Fruit fly (Drosophila melanogaster): ENCODE data around the gene srl.
A peak's percentile ranks its signal among the peaks of the same experiment; 100 is the strongest.

Gene srl

DNA sequence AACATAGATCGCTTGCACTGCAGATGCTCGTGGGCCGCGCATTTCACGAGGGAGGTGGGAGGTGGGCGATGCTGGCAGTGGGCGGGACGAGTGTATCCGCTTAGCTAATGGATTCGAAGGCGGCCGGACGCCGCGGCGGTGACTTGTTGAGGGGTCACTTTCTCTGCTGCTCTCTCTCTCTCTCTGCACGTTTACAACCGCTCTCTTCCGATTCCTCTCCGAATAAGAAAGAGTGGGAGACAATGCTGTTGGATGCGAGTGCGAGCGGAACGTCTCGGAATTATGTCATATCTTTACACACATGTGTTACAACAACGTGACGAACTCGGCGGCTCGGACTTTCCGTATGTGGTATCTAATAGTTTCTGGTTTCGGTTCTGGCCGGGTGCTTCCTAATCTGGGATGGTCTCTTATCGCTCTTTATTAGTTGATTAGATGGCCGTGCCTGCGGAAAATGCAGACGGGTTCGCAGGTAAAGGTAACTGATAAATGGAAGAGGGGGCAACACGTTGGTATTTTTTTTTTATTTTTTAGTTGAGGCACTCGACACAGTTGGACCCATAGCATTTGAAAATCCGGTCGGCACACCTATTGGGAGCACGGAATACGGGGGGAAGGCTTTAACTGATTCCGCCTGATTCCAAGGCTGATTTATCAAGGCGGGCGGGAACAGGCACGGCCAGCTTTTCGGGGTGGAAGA lies 23.4 kb upstream of the srl start:
- TF ChIP-seq noc (tag; optimal IDR thresholded peaks at IDR 0.05) = no peak

DNA sequence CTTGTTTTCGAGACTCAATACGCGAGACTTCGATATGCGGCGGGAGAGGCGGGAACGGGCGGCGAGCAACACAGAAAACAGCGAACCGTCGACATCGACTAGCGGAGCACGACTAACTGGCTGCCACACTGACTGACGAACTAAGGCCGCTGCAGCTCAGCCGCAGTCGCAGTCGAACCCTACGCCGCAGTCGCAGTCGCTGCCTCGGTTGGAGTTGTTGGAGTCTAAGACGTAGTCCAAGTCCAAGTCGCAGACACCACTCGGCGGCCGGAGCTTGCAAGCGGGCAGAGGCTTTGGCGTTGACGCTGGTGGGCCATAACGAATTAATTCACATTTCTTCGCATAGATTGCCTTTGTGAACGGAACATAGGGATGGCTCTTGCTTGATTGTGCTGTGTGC lies 21.6 kb upstream of the srl start:
- TF ChIP-seq noc (tag; optimal IDR thresholded peaks at IDR 0.05) = no peak

DNA sequence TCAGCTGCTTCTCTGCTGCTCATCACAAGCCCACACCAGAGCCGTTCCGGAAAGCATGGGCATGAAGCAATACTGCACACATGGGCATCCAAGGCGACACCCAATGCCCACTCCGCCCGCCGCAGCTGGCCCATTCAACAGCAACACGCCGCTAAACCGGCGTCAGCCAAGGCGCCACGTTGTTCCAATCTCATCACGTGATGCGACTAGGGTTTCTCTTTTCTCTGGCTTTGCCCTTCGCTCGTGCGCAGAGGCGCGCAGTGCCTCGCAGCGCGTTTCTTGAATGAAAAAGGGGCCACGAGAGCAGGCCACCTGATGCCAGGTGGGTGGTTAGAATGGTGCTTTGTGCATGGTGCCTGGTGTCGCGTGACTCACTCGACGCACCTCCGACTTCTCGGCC lies 20.1 kb upstream of the srl start:
- TF ChIP-seq noc (tag; optimal IDR thresholded peaks at IDR 0.05) = no peak

DNA sequence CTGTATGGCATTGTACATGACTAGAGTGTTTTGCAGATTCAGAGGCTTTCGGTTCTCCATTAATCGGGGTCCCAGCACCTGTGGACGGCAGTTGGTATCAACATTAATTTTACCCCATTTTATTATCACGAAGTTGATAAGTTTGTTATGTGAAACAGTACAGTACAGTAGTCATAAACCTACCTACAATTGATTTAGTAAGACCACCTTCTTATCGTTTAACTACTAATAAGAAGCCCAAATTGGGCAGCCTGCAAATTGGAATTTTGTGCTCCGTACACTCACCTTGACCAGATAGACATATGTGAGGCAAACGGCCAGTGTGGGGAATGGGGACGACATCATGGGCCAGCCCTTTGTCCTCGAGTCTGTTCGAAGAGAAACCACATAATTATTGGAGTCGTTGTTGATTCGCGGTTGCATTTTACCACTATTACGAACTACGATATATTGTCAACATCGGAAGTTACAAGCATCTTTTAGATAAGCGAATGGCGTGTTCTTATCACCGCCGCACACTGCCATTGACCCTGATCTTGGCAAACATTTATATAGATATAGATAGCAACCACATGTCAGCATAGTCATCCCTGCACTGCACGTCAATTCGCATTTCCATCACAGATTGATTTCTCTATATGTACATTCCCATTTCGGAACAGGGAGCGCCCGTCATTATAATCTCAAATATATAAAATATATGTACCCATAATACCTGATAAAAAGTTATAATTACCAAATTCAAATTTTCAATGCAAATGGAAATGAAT lies 17.5 kb upstream of the srl start:
- TF ChIP-seq noc (tag; optimal IDR thresholded peaks at IDR 0.05) = no peak

DNA sequence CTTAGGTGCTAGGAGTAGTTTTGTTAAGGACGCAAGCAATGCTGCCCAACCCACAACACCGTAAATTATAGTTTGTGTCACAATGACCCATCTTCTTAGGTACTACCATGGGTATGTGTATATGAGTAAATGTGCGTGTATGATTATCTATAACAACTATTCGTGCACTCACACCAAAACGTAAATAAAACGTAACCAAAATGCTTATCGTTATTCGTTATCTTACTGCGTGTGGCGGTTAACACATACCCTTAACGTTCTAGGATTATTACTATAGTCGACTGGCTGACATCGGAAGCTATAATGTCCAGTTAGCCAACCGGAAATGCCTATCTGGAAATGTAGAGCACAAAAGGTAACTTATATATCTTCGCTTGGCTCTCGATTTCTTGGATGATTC lies 15.9 kb upstream of the srl start:
- TF ChIP-seq noc (tag; optimal IDR thresholded peaks at IDR 0.05) = no peak

DNA sequence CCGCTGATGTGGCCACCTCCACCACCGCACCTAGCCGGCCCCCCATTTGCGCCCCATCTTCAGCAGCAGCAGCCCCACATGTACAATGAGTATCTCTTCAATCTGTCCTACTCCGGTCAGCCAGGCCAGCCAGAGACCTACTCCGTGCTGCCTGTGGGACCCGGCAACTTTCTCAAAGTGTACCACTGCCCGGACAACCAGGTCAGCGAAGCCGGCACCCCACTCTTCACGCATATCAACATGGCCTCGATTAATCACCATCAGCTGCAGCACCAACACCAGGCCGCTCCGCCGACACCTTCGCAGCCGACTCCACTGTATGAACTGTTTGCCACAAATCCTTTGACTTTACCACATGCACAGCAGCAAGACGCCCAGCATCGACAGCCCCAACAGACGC lies 8.7 kb upstream of the srl start:
- TF ChIP-seq noc (tag; optimal IDR thresholded peaks at IDR 0.05) = no peak

DNA sequence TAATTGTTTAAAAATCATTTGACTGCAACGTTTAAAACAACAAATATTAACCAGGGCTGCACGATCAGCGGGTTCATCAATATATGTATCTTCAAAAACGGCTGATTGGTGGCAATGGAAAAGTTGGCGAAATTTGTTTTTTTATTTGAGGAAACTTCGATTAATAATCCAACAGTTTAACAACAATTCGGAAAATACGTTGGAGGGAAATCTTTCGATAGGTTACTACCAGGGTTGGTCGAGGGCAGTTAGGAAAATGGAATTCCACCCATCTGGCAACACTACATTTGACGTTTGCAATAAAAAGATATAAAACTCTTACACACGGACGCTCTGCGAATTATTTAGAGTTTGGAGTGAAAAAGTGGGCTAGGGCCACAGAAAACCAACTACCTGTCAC lies 8.0 kb upstream of the srl start, which contains the start of the genes Lipt2 and CG14650:
Gene Lipt2, minus strand, starts transcription at position 217 of the 400 bp plus-strand sequence.
Gene CG14650, plus strand, starts transcription at position 275 of the 400 bp plus-strand sequence.
- no peak for TF ChIP-seq noc (tag; optimal IDR thresholded peaks at IDR 0.05)

DNA sequence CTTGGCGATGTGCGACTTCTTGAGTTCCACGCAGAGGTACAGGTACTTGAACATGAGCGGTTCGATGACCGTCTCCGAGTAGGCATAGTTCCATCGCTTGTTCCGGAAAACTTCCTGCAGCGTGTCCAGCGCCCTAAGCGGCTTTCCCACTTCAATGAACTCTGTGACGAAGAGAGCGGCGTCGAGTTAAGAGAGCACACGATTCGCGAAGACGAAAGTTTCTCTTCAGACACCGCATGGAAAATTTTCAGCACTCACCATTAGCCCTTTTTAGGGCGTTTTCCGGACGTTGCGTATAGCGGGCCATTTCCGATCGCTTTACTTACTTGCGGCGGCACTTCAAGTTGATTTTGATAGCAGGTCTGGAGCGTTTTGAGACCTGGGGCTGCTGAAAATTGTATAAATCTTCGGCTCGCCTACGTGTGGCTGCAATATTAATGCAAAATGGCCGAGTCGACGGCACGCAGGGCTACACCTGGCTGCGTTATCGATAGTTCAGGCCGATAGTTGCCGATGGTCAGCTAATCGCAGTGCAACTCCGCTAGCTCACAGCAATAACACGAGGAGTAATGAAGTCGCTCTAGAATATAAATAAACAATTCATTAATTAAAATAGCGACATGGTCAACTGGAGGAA lies 4.4 kb upstream of the srl start, which contains the start of the genes eIF3a and CG1074:
Gene eIF3a, minus strand, starts transcription at position 455 of the 637 bp plus-strand sequence.
Gene CG1074, plus strand, starts transcription at position 525 of the 637 bp plus-strand sequence.
- peak; percentile 64 for TF ChIP-seq noc (tag; optimal IDR thresholded peaks at IDR 0.05)

DNA sequence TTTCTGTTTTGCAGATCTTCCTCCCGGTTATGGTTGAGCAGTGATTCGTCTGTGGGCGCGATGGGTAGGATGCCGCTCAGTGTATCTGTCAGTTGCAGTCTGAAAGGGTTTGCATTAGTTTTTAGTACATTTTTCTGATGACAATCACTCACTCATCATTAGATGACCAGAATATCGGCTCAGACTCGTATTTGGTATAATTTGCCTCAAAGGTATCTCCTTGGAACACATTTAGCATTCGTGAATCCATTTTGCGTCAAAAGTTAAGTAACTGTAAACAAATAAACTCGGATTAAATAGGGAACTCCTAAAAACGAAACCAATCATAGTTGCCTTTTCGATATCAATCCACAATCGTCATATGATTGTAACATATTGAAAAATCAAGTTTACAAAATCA lies 2.4 kb downstream of the srl start, which contains the start of gene CG31525:
Gene CG31525, plus strand, starts transcription at position 301 of the 400 bp plus-strand sequence.
- no peak for TF ChIP-seq noc (tag; optimal IDR thresholded peaks at IDR 0.05)

DNA sequence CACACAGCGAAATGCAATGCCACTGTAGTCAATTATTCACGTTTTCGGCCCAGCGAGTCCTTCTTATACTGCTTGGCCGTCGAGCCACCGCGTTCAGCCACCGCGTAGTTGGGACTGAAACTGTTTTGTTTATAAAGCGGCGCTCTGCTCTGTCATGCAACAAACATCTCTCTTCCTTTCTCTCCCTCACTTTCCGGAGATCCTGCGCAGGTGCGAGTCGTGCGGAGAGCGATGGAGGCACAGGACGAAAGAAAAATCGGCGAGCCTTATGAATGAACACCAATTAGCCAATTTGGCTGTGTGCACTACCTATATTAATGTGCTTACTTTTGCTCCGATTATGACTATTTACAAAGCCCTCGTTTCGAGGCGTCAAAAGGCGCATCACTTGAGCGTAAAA lies 9.7 kb downstream of the srl start, which contains the start of gene CG32944:
Gene CG32944, minus strand, starts transcription at position 97 of the 400 bp plus-strand sequence.
- TF ChIP-seq noc (tag; optimal IDR thresholded peaks at IDR 0.05) = no peak

DNA sequence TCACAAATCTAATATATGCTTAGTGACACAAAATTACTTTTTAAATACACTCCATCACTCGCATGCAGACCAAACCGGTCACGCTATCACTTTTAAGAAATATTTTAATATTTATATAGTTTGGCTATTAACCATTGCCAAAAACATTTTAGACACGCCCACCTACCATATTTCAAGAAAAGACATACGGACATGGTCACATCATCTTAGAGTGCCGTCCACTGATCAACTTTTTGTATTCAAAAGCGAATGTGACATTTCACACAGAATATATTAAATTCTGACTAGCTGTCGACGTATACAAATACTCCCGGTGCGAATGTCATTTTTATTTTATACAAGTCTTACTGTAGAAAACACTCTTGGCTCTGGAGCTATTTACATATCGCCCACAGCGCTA lies 13.0 kb downstream of the srl start, which contains the start of gene CG31528:
Gene CG31528, plus strand, starts transcription at position 301 of the 400 bp plus-strand sequence.
- no peak for TF ChIP-seq noc (tag; optimal IDR thresholded peaks at IDR 0.05)

DNA sequence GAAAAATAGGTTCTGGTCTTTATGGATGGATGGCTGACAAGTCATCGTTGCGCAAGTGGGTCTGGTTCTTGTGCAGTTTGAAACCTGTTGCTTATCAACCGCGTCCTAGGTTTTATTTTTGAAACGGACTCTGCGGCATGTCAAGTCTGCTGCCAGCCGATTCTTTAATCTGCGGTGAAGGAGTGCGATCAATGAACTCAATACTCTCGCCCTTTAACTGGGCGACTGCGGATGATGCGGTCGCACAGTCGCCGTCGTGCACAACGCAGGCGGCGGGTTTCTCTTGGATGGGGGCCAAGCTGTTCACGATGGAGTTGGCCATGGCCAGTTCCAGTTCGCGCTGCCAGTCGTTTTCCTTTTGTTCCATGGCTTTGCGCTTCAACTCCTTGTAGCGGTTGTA lies 21.8 kb downstream of the srl start:
- TF ChIP-seq noc (tag; optimal IDR thresholded peaks at IDR 0.05) = no peak

DNA sequence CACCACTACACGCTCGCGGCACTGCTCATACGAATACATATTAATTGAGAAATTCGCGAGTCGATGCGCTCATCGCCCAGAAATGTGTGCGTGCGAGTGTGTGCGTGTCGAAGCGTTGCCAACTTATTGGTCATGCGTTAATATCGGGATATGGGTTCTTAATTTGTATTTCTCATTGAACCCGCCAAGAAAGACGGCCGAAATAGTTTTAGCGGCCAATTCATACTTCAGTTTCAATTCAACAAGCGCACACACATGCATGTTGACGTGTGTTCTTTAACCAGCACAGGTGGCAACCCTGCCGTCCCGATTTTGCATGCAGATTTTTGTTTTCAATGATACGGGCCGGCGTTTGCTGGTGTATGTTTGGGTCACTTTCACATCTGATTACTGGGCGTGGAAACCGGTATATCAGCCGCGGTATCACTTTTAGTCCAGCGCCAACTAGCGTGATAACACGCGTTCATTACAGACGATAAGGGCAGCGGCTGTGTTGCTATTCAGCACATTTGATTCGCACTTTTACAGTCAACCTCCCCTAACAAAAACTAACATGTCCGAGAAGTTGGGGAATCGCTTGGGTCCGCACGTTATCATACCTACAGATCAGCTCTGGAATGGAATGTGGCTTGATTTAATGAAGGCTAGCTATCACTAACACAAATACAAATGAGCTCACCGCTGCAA lies 25.3 kb downstream of the srl start:
- peak; percentile 87 for TF ChIP-seq noc (tag; optimal IDR thresholded peaks at IDR 0.05)

DNA sequence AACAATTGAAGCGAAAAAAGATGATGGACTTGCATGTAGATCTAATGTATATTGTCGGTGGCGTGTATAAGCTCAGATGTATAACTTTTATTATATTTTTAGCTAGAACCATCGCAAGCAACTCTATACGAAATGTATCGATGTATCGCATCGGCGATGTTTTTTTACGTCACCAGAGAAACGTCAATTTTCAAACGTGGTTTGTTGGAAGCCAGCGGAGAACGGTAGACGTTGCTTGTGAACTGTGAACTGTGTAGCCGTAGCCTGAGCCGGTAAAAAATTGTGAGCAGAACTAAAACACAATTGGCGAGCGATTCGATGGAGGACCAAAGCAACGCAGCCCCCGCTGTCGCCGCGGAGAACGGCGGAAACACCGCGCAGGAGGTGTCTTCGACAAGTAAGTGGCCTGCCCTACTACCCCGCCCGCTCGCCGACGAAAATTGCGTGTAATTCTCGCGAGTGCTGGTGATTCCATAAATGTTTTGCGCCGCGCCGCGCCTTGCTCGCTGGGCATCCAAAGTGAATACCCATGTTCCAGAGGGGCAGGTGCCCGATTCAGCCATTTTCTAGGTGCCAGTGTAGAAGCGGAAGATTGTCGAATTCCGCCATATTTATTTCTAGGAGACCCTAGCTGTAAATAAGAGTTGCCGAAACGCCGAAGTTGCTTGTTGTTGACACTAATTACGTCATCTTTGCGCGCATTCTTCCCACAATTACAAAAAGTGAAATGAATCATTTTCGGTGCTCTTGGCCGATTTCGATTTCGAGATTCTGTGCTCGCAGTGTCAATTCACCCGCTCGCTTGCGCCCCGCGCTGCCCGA lies 26.0 kb downstream of the srl start, which contains the start of gene lost:
Gene lost, plus strand, starts transcription at position 193 of the 822 bp plus-strand sequence.
- no peak for TF ChIP-seq noc (tag; optimal IDR thresholded peaks at IDR 0.05)
